Fruit fly (Drosophila melanogaster): ENCODE results near the gene alpha-Man-Ib.
A peak's percentile ranks its signal among the peaks of the same experiment; 100 is the strongest.

Gene alpha-Man-Ib

DNA sequence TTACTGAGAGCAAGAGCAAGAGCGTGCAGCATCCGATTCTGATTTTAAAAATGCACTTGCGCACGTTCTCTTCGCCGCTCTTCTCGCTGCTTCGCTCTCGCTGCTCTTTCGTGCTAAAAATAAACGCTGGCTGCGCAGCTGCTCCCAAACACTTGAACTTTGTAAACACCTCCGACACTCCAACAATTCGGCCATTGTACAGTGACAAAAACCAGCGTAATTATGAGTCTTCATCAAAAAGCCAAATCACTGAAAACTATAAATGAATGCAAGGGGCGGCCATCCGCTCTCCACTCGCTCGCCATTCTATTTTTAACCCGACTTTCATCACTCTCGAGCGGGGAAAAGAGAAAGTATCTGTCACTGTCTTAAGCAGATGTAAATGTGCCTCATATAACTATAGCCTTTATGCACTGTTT, 47.9 kb downstream of the alpha-Man-Ib start:
- peak; percentile 5 for TF ChIP-seq CG13204 (GFP tag; optimal IDR thresholded peaks at IDR 0.05)
- peak; percentile 40 for TF ChIP-seq CG17806 (tag; optimal IDR thresholded peaks at IDR 0.05)
- no peak for TF ChIP-seq rn (GFP tag; IDR thresholded peaks at IDR 0.05)
- TF ChIP-seq CG12605 (GFP tag; IDR thresholded peaks at IDR 0.05): no peak
- TF ChIP-seq CG9948 (tag; optimal IDR thresholded peaks at IDR 0.05): peak; percentile 18
- TF ChIP-seq CG8301 (tag; optimal IDR thresholded peaks at IDR 0.05): peak; percentile 37
- no peak for TF ChIP-seq CG10348 (GFP tag; IDR thresholded peaks at IDR 0.05)
- TF ChIP-seq CG14655 (GFP tag; optimal IDR thresholded peaks at IDR 0.05): peak; percentile 61
- TF ChIP-seq Ets98B (GFP tag; IDR thresholded peaks at IDR 0.05): no peak
- TF ChIP-seq gl (tag; optimal IDR thresholded peaks at IDR 0.05): no peak
- TF ChIP-seq Pif1B (GFP tag; optimal IDR thresholded peaks at IDR 0.05): peak; percentile 29
- peak; percentile 79 for TF ChIP-seq EcR (GFP tag; optimal IDR thresholded peaks at IDR 0.05)
- peak; percentile 27 for TF ChIP-seq Snoo (tag; optimal IDR thresholded peaks at IDR 0.05)
- peak; percentile 52 for TF ChIP-seq Pif1A (GFP tag; optimal IDR thresholded peaks at IDR 0.05)
- peak; percentile 29 for TF ChIP-seq CG15710 (tag; optimal IDR thresholded peaks at IDR 0.05)
- no peak for TF ChIP-seq CG4496 (GFP tag; IDR thresholded peaks at IDR 0.05)
- peak; percentile 30 for TF ChIP-seq CG8159 (tag; optimal IDR thresholded peaks at IDR 0.05)

DNA sequence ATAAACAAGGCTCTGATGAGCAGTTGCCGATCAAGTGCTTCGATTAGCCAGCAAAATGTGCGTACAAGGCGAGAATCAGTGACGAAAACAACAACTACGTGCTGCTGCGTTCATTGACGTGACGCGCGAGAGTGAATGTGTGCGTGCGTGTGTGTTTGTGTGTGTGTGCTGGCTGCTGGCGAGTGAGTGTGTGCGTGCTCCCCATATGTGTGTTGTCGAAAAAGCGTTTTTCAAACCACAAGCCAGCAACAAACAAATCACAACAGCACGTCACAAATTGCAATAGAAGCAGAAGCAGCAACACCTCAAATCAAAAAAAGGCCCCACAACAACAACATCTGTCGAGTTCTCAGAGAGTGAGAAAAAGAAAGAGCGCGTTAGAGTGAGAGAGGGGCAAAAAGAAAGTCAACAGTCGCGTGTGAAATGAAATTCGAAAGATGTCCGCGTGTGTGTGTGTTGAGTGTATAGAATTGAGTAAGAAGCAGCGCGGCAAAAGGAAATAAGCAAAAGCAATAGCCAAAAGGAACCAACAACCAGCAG, 48.6 kb downstream of the alpha-Man-Ib start:
- TF ChIP-seq Snoo (tag; optimal IDR thresholded peaks at IDR 0.05) (no peak), EcR (GFP tag; optimal IDR thresholded peaks at IDR 0.05) (peak; percentile 96)

dm6 chr3R:29063207-29063920, 49.3 kb downstream of the alpha-Man-Ib start:
- TF ChIP-seq Snoo (tag; optimal IDR thresholded peaks at IDR 0.05) (peak; percentile 46), CG17806 (tag; optimal IDR thresholded peaks at IDR 0.05) (peak; percentile 75), CG34367 (tag; optimal IDR thresholded peaks at IDR 0.05) (peak; percentile 42), Ets98B (GFP tag; IDR thresholded peaks at IDR 0.05) (no peak), Pif1A (GFP tag; optimal IDR thresholded peaks at IDR 0.05) (peak; percentile 59), CG32121 (GFP tag; IDR thresholded peaks at IDR 0.05) (no peak), CG8159 (tag; optimal IDR thresholded peaks at IDR 0.05) (peak; percentile 82), CG13204 (GFP tag; optimal IDR thresholded peaks at IDR 0.05) (no peak), gl (tag; optimal IDR thresholded peaks at IDR 0.05) (no peak), CG9948 (tag; optimal IDR thresholded peaks at IDR 0.05) (peak; percentile 71), CG15710 (tag; optimal IDR thresholded peaks at IDR 0.05) (peak; percentile 80), D1 (tag; optimal IDR thresholded peaks at IDR 0.05) (no peak), CG8301 (tag; optimal IDR thresholded peaks at IDR 0.05) (peak; percentile 56), EcR (GFP tag; optimal IDR thresholded peaks at IDR 0.05) (no peak), CG4496 (GFP tag; IDR thresholded peaks at IDR 0.05) (no peak), rn (GFP tag; IDR thresholded peaks at IDR 0.05) (no peak), CG12605 (GFP tag; IDR thresholded peaks at IDR 0.05) (no peak), Pif1B (GFP tag; optimal IDR thresholded peaks at IDR 0.05) (peak; percentile 62), fd96Ca (GFP tag; IDR thresholded peaks at IDR 0.05) (no peak), CG14655 (GFP tag; optimal IDR thresholded peaks at IDR 0.05) (peak; percentile 75), CG10348 (GFP tag; IDR thresholded peaks at IDR 0.05) (no peak)

dm6 chr3R:29062717-29063206, 49.9 kb downstream of the alpha-Man-Ib start, which contains the start of the genes Cul5 and Bicra:
Cul5 (minus strand) TSS chr3R:29062975.
Bicra (plus strand) TSS chr3R:29063040.
- TF ChIP-seq EcR (GFP tag; optimal IDR thresholded peaks at IDR 0.05) (peak; percentile 94), Snoo (tag; optimal IDR thresholded peaks at IDR 0.05) (no peak), CG12605 (GFP tag; IDR thresholded peaks at IDR 0.05) (peak; percentile 51; the same call in 1 of the 2 replicates)

- no peak for TF ChIP-seq Pif1B (GFP tag; optimal IDR thresholded peaks at IDR 0.05)
- no peak for TF ChIP-seq fd96Ca (GFP tag; IDR thresholded peaks at IDR 0.05)
- TF ChIP-seq CG13204 (GFP tag; optimal IDR thresholded peaks at IDR 0.05): no peak
- no peak for TF ChIP-seq CG32121 (GFP tag; IDR thresholded peaks at IDR 0.05)
These were observed 53.2 kb downstream of the alpha-Man-Ib start for dm6 chr3R:29059385-29059784.

Data from whole organism, pupa.